Fruit fly (Drosophila melanogaster): ENCODE measurements around the gene Zip71B.

The Zip71B gene

dm6 chr3L:15005085-15005484, 13.0 kb downstream of the Zip71B start (continued):
- no peak for TF ChIP-seq CG17802 (tag; optimal IDR thresholded peaks at IDR 0.05)
- no peak for TF ChIP-seq CG10431 (GFP tag; optimal IDR thresholded peaks at IDR 0.05)
- TF ChIP-seq Sry-β (GFP tag; optimal IDR thresholded peaks at IDR 0.05): no peak
- no peak for TF ChIP-seq fd64A (GFP tag; optimal IDR thresholded peaks at IDR 0.05)
- no peak for TF ChIP-seq wek (GFP tag; optimal IDR thresholded peaks at IDR 0.05)
- TF ChIP-seq Xrp1 (GFP tag; IDR thresholded peaks at IDR 0.05): peak; percentile 30; the same call in 1 of the 2 replicates
- no peak for TF ChIP-seq CG2120 (GFP tag; optimal IDR thresholded peaks at IDR 0.05)
- TF ChIP-seq Rx (GFP tag; IDR thresholded peaks at IDR 0.05): no peak
- no peak for TF ChIP-seq cas (GFP tag; IDR thresholded peaks at IDR 0.05)
- TF ChIP-seq CG13287 (GFP tag; IDR thresholded peaks at IDR 0.05; ENCODE audit: partially characterized antibody): no peak
- peak; percentile 17 for TF ChIP-seq ewg (GFP tag; optimal IDR thresholded peaks at IDR 0.05)
- no peak for TF ChIP-seq CG30403 (GFP tag; optimal IDR thresholded peaks at IDR 0.05)
- TF ChIP-seq MBD-R2 (GFP tag; IDR thresholded peaks at IDR 0.05): no peak
- TF ChIP-seq Doc2 (GFP tag; IDR thresholded peaks at IDR 0.05): no peak
- TF ChIP-seq D19A (tag; optimal IDR thresholded peaks at IDR 0.05): no peak
- no peak for TF ChIP-seq Sox102F (GFP tag; optimal IDR thresholded peaks at IDR 0.05)
- TF ChIP-seq CG8924 (tag; optimal IDR thresholded peaks at IDR 0.05): no peak
- no peak for TF ChIP-seq NfI (GFP tag; optimal IDR thresholded peaks at IDR 0.05)

- TF ChIP-seq CHES-1-like (GFP tag; optimal IDR thresholded peaks at IDR 0.05): no peak
- TF ChIP-seq fd102C (GFP tag; optimal IDR thresholded peaks at IDR 0.05): no peak
- TF ChIP-seq sens (GFP tag): peak; percentile 31
- TF ChIP-seq bsh (GFP tag; optimal IDR thresholded peaks at IDR 0.05): peak in 1 of 2 experiments; percentile 42
- TF ChIP-seq CG17361 (GFP tag; IDR thresholded peaks at IDR 0.05): 0 out of 3 replicates have a peak, but pooled peaks have one; percentile 29
These were observed 13.7 kb downstream of the Zip71B start for dm6 chr3L:15005774-15006173.

dm6 chr3L:15006825-15007224, 14.7 kb downstream of the Zip71B start:
- TF ChIP-seq gem (tag; optimal IDR thresholded peaks at IDR 0.05): peak; percentile 65
- TF ChIP-seq CG6175 (GFP tag; IDR thresholded peaks at IDR 0.05): no peak
- TF ChIP-seq bsh (GFP tag; optimal IDR thresholded peaks at IDR 0.05): peak; percentile 36 to 45
- TF ChIP-seq CHES-1-like (GFP tag; optimal IDR thresholded peaks at IDR 0.05): no peak
- no peak for TF ChIP-seq CG31224 (GFP tag; IDR thresholded peaks at IDR 0.05)
- peak; percentile 49 for TF ChIP-seq CG8388 (GFP tag; optimal IDR thresholded peaks at IDR 0.05)
- peak; percentile 35 for TF ChIP-seq CG18262 (tag; optimal IDR thresholded peaks at IDR 0.05)
- TF ChIP-seq CG9817 (tag; optimal IDR thresholded peaks at IDR 0.05): no peak
- TF ChIP-seq CG2712 (tag; optimal IDR thresholded peaks at IDR 0.05): peak; percentile 19
- TF ChIP-seq CG14441 (GFP tag; IDR thresholded peaks at IDR 0.05): no peak
- TF ChIP-seq Lpt (GFP tag; optimal IDR thresholded peaks at IDR 0.05): no peak
- TF ChIP-seq CG10979 (tag; optimal IDR thresholded peaks at IDR 0.05): peak; percentile 25
- TF ChIP-seq phol (tag; optimal IDR thresholded peaks at IDR 0.05): peak; percentile 15
- no peak for TF ChIP-seq schlank (tag; optimal IDR thresholded peaks at IDR 0.05)
- peak; percentile 52; the same call in 1 of the 2 replicates for TF ChIP-seq ttk (GFP tag; IDR thresholded peaks at IDR 0.05)
- TF ChIP-seq Xrp1 (GFP tag; IDR thresholded peaks at IDR 0.05): peak; percentile 53; the same call in 1 of the 2 replicates
- TF ChIP-seq CG31441 (GFP tag; IDR thresholded peaks at IDR 0.05): peak; percentile 22; the same call in 1 of the 2 replicates
- peak; percentile 35 for TF ChIP-seq CG11504 (tag; optimal IDR thresholded peaks at IDR 0.05)
- 0 out of 3 replicates have a peak, but pooled peaks have one; percentile 30 for TF ChIP-seq CG17361 (GFP tag; IDR thresholded peaks at IDR 0.05)
- TF ChIP-seq sens (GFP tag): peak; percentile 30
- no peak for TF ChIP-seq CG8944 (GFP tag; optimal IDR thresholded peaks at IDR 0.05)
- peak; percentile 27; the same call in 1 of the 2 replicates for TF ChIP-seq vvl (GFP tag; IDR thresholded peaks at IDR 0.05)
- no peak for TF ChIP-seq H15 (GFP tag; IDR thresholded peaks at IDR 0.05)
- TF ChIP-seq CG16863 (GFP tag; optimal IDR thresholded peaks at IDR 0.05): no peak
- no peak for TF ChIP-seq Atf-2 (GFP tag; optimal IDR thresholded peaks at IDR 0.05)
- no peak for TF ChIP-seq p53 (GFP tag; optimal IDR thresholded peaks at IDR 0.05)
- TF ChIP-seq CrebB (tag; optimal IDR thresholded peaks at IDR 0.05): no peak
- peak; percentile 13 for TF ChIP-seq ATbp (GFP tag; optimal IDR thresholded peaks at IDR 0.05)
- TF ChIP-seq CG17359 (tag; optimal IDR thresholded peaks at IDR 0.05): peak; percentile 7
- no peak for TF ChIP-seq CG12104 (GFP tag; optimal IDR thresholded peaks at IDR 0.05)
